Worm (Caenorhabditis elegans) whole organism, L1 larva: ENCODE data around the gene C23H3.5.

Experiments used
- blmp-1 ChIP-seq: fragments of 150-350 bp; optimal IDR thresholded peaks from 2 replicates; lab custom pipeline; 2014; ENCODE audit warnings: missing biosample characterization, missing genetic modification characterization
- efl-1 ChIP-seq, 4 experiments: fragments of 150-350 bp; optimal IDR thresholded peaks in 3 of 4; peaks in 1 of 4; 1 replicate in 1 of 4; 2 replicates in 3 of 4; lab custom pipeline; 2014; ENCODE audit warnings: missing biosample characterization in 2 of 4, missing genetic modification characterization in 2 of 4, missing genetic modification reagents in 2 of 4
- mdl-1 ChIP-seq, 2 experiments: fragments of 150-350 bp; optimal IDR thresholded peaks; 2 replicates each; lab custom pipeline; 2014 to 2017; ENCODE audit warnings: missing biosample characterization in 2 of 2, missing genetic modification characterization in 2 of 2, inconsistent platforms in 1 of 2
- nhr-11 ChIP-seq: fragments of 150-350 bp; optimal IDR thresholded peaks from 2 replicates; lab custom pipeline; 2014; ENCODE audit warnings: missing biosample characterization, missing genetic modification characterization
- unc-86 ChIP-seq: sonication (generic microtip); optimal IDR thresholded peaks from 2 replicates; lab custom pipeline; 2016; ENCODE audit warnings: missing genetic modification characterization, missing compliant biosample characterization

DNA sequence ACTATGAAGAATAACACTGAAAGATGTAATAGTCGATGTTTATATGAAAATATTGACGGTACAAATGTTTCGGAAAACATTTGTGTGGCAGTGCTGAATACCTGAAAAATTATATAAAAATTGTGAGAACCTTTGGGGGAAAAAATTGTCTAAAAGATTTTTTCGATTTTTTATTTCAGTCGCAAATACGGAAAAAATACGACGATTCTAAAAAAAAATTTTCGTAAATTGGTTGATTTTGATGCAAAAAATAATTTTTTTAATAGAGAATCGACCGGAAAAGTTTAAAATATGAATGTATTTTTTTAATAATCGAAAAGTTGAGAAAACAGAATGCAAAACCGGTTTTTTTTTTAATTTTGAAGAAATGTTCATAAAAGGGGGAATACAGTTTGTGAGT is 47.8 kb downstream of the C23H3.5 start, which contains the start of gene C50D2.7:
- TF ChIP-seq mdl-1 (tag; optimal IDR thresholded peaks at IDR 0.05; lab: Kevin White, UChicago) (no peak), efl-1 (optimal IDR thresholded peaks at IDR 0.05; lab: Kevin White, UChicago) (no peak), efl-1 (GFP tag; optimal IDR thresholded peaks at IDR 0.05 in 1 of 2; lab: Kevin White, UChicago) (no peak), blmp-1 (tag; lab: Kevin White, UChicago) (no peak), unc-86 (tag; lab: Kevin White, UChicago) (no peak), nhr-11 (tag; lab: Kevin White, UChicago) (no peak)
